Fruit fly (Drosophila melanogaster) Kc167 (cell line): ENCODE measurements around the gene Spt3.

Source experiments
- Myc ChIP-seq: fragments of >200 bp; optimal IDR thresholded peaks from 2 replicates; lab custom pipeline; 2017; ENCODE audit warnings: missing external identifiers
- psq ChIP-seq: fragments of >200 bp; optimal IDR thresholded peaks from 2 replicates; lab custom pipeline; 2017; ENCODE audit warnings: missing external identifiers
- ttk ChIP-seq: sonication (Bioruptor generic); optimal IDR thresholded peaks from 2 replicates; lab custom pipeline; 2017; ENCODE audit warnings: missing external identifiers

DNA sequence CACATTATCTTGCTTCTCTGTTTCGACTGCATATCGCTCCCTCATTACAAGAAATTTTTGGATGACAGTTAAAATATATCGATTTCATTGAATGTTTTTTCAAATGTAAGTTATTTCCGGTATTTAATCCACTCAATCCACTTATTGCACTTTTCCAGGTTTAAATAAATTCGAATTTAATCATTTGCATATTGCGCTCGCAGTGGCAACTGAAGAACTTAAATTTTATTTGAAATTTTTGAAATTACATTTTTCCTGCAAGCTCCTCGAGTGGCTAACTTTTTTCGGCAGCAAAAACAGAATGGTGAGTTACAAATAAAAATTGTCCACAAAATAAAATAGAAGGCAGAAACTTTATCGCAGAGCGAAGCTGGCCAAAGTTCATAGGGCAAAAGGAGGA is 14.7 kb downstream of the Spt3 start, which contains the start of the genes CG31358, CG42504 and CG42505:
- TF ChIP-seq ttk (lab: Kevin White, UChicago) (no peak), Myc (lab: Kevin White, UChicago) (no peak), psq (no peak)
